Worm (Caenorhabditis elegans) whole organism, L2 larva: ENCODE data around the gene nlp-57.

Source experiments
- F13H6.1 ChIP-seq: sonication (generic microtip); optimal IDR thresholded peaks from 2 replicates; lab custom pipeline; 2016; ENCODE audit warnings: missing genetic modification characterization, missing compliant biosample characterization
- Y55F3AM.14 ChIP-seq: fragments of 200-800 bp; sonication (Bioruptor generic); optimal IDR thresholded peaks from 2 replicates; lab custom pipeline; 2018; ENCODE audit warnings: mild to moderate bottlenecking, missing genetic modification characterization, missing compliant biosample characterization
- ZK546.5 ChIP-seq: sonication (generic microtip); optimal IDR thresholded peaks from 2 replicates; lab custom pipeline; 2017; ENCODE audit warnings: missing biosample characterization, missing genetic modification characterization
- aly-2 ChIP-seq: fragments of 150-350 bp; optimal IDR thresholded peaks from 2 replicates; lab custom pipeline; 2014; ENCODE audit warnings: missing biosample characterization, missing genetic modification characterization
- ama-1 ChIP-seq: fragments of 150-350 bp; optimal IDR thresholded peaks from 2 replicates; lab custom pipeline; 2018; ENCODE audit warnings: inconsistent platforms
- ceh-16 ChIP-seq: fragments of 150-350 bp; optimal IDR thresholded peaks from 2 replicates; lab custom pipeline; 2014; ENCODE audit warnings: missing biosample characterization, missing genetic modification characterization
- ceh-82 ChIP-seq: fragments of 150-350 bp; optimal IDR thresholded peaks from 2 replicates; lab custom pipeline; 2014; ENCODE audit warnings: missing biosample characterization, missing genetic modification characterization
- crh-2 ChIP-seq: sonication (generic microtip); optimal IDR thresholded peaks from 2 replicates; lab custom pipeline; 2017; ENCODE audit warnings: missing biosample characterization, missing genetic modification characterization
- dmd-4 ChIP-seq: sonication (generic microtip); optimal IDR thresholded peaks from 2 replicates; lab custom pipeline; 2017; ENCODE audit warnings: missing biosample characterization, missing genetic modification characterization
- egl-27 ChIP-seq: sonication (generic microtip); optimal IDR thresholded peaks from 3 replicates; lab custom pipeline; 2017; ENCODE audit warnings: missing biosample characterization, missing genetic modification reagents, missing genetic modification characterization
- elt-1 ChIP-seq: fragments of 150-350 bp; optimal IDR thresholded peaks from 2 replicates; lab custom pipeline; 2014; ENCODE audit warnings: missing biosample characterization, missing genetic modification characterization
- elt-3 ChIP-seq: sonication (generic microtip); optimal IDR thresholded peaks from 2 replicates; lab custom pipeline; 2017; ENCODE audit warnings: missing biosample characterization, missing genetic modification characterization
- fos-1 ChIP-seq: fragments of 150-350 bp; optimal IDR thresholded peaks from 2 replicates; lab custom pipeline; 2014; ENCODE audit warnings: missing biosample characterization, missing genetic modification characterization
- lin-11 ChIP-seq: fragments of 150-350 bp; sonication (generic microtip); optimal IDR thresholded peaks from 2 replicates; lab custom pipeline; 2014; ENCODE audit warnings: missing biosample characterization, missing genetic modification characterization, inconsistent platforms, mixed read lengths
- lin-13 ChIP-seq: fragments of 150-350 bp; optimal IDR thresholded peaks from 2 replicates; lab custom pipeline; 2014; ENCODE audit warnings: missing biosample characterization, missing genetic modification reagents, missing genetic modification characterization
- lsy-2 ChIP-seq, 2 experiments: fragments of 150-350 bp in 1 of 2; sonication (generic microtip) in 1 of 2; optimal IDR thresholded peaks; 2 replicates each; lab custom pipeline; 2014 to 2017; ENCODE audit warnings: missing biosample characterization in 2 of 2, missing genetic modification characterization in 2 of 2
- mdl-1 ChIP-seq, 2 experiments: fragments of 150-350 bp in 1 of 2; sonication (generic microtip) in 1 of 2; optimal IDR thresholded peaks; 2 replicates each; lab custom pipeline; 2017; ENCODE audit warnings: missing biosample characterization in 2 of 2, missing genetic modification characterization in 2 of 2
- nhr-129 ChIP-seq: fragments of 150-350 bp; optimal IDR thresholded peaks from 2 replicates; lab custom pipeline; 2014; ENCODE audit warnings: missing biosample characterization, missing genetic modification characterization
- nhr-21 ChIP-seq: fragments of 150-350 bp; optimal IDR thresholded peaks from 2 replicates; lab custom pipeline; 2014; ENCODE audit warnings: missing biosample characterization, missing genetic modification characterization
- nhr-23 ChIP-seq: fragments of 150-350 bp; optimal IDR thresholded peaks from 2 replicates; lab custom pipeline; 2014; ENCODE audit warnings: missing biosample characterization, missing genetic modification reagents, missing genetic modification characterization
- nhr-237 ChIP-seq: fragments of 150-350 bp; optimal IDR thresholded peaks from 2 replicates; lab custom pipeline; 2014; ENCODE audit warnings: missing biosample characterization, missing genetic modification characterization
- nhr-25 ChIP-seq: fragments of 150-350 bp; sonication (generic microtip); optimal IDR thresholded peaks from 3 replicates; lab custom pipeline; 2014; ENCODE audit warnings: missing biosample characterization, missing genetic modification characterization
- nhr-6 ChIP-seq: fragments of 150-350 bp; optimal IDR thresholded peaks from 2 replicates; lab custom pipeline; 2014; ENCODE audit warnings: missing biosample characterization, missing genetic modification characterization
- nhr-77 ChIP-seq: fragments of 150-350 bp; optimal IDR thresholded peaks from 2 replicates; lab custom pipeline; 2014; ENCODE audit warnings: missing biosample characterization, missing genetic modification characterization
- sem-4 ChIP-seq: fragments of 150-350 bp; optimal IDR thresholded peaks from 2 replicates; lab custom pipeline; 2014; ENCODE audit warnings: missing biosample characterization, missing genetic modification reagents, missing genetic modification characterization
- skn-1 ChIP-seq: sonication (generic microtip); optimal IDR thresholded peaks from 2 replicates; lab custom pipeline; 2017; ENCODE audit warnings: missing biosample characterization, missing genetic modification characterization
- sma-3 ChIP-seq: sonication (generic microtip); optimal IDR thresholded peaks from 2 replicates; lab custom pipeline; 2016; ENCODE audit warnings: missing genetic modification reagents, missing genetic modification characterization, missing compliant biosample characterization
- sma-9 ChIP-seq, 2 experiments: fragments of 150-350 bp in 1 of 2; sonication (generic microtip) in 1 of 2; optimal IDR thresholded peaks; 2 replicates each; lab custom pipeline; 2014 to 2016; ENCODE audit warnings: missing genetic modification characterization in 2 of 2, mild to moderate bottlenecking in 1 of 2, missing biosample characterization in 1 of 2, missing compliant biosample characterization in 1 of 2, missing genetic modification reagents in 1 of 2, moderate library complexity in 1 of 2
- snpc-4 ChIP-seq: fragments of 150-350 bp; optimal IDR thresholded peaks from 2 replicates; lab custom pipeline; 2014; ENCODE audit warnings: missing biosample characterization, missing genetic modification characterization
- unc-39 ChIP-seq: fragments of 150-350 bp; optimal IDR thresholded peaks from 2 replicates; lab custom pipeline; 2014; ENCODE audit warnings: missing biosample characterization, missing genetic modification characterization
- unc-62 ChIP-seq: fragments of 150-350 bp; optimal IDR thresholded peaks from 2 replicates; lab custom pipeline; 2014; ENCODE audit warnings: missing biosample characterization, missing genetic modification reagents, missing genetic modification characterization
- zag-1 ChIP-seq: fragments of 150-350 bp; optimal IDR thresholded peaks from 2 replicates; lab custom pipeline; 2014; ENCODE audit warnings: missing biosample characterization, missing genetic modification characterization
- ztf-1 ChIP-seq: fragments of 200-800 bp; sonication (Bioruptor generic); conservative IDR thresholded peaks from 2 replicates; pipeline ENCODE4 v1.3.6; 2022; ENCODE audit warnings: missing genetic modification characterization, missing compliant biosample characterization
- ztf-11 ChIP-seq: sonication (generic microtip); optimal IDR thresholded peaks from 2 replicates; lab custom pipeline; 2017; ENCODE audit warnings: missing biosample characterization, missing genetic modification characterization
- ztf-4 ChIP-seq: fragments of 150-350 bp; optimal IDR thresholded peaks from 2 replicates; lab custom pipeline; 2014; ENCODE audit warnings: missing biosample characterization, missing genetic modification characterization

nlp-57 gene

DNA sequence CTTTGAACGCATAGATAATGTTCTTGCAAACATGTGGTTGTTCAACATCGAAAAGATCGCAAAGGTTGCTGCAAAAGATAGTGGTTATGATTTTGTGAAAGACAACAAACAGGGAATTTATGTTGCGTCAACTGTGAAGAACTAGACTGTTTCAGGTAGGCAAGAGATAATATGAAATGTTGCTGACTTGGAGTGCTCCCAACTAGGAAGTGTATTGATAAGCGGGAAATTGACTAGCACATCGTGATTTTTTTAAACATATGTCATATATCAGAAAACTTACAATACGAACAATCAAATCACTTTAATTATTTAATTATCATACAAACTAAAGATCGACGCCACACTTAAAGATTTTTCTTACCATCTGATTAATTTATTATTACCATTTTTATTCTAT lies 6.4 kb downstream of the nlp-57 start:
- TF ChIP-seq ztf-4 (tag; lab: Kevin White, UChicago) (no peak), nhr-21 (tag; lab: Kevin White, UChicago) (no peak), aly-2 (tag; lab: Kevin White, UChicago) (no peak), nhr-23 (no peak), egl-27 (tag; lab: Kevin White, UChicago) (no peak), fos-1 (tag; lab: Kevin White, UChicago) (peak; percentile 17), nhr-77 (tag; lab: Kevin White, UChicago) (no peak), sem-4 (tag; lab: Kevin White, UChicago) (no peak), mdl-1 (tag; optimal IDR thresholded peaks at IDR 0.05; lab: Kevin White, UChicago) (no peak)
- TF ChIP-seq, all 48 proteins: peak for 1

DNA sequence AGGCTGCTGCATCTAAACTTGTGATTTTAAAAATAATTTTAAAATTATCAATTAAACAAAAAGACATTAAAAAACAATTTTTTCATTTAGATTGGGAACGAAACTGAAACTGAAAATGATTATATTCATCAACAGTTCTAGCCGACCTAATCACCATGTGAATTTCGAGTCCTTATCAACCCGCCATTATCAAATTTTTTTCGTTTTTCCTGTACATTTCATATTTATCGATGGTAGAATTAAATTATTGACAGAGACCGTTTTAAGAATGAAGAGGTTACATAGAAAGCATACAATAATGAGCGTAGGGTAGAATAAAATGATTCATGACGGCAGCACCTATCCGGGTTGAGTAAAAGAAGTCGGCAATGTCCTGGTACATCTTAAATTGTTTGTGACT lies 7.4 kb downstream of the nlp-57 start, which contains the start of gene asm-2:
asm-2 (minus strand) TSS at position 12 of the 400 bp plus-strand sequence.
- TF ChIP-seq sma-9 (GFP tag; optimal IDR thresholded peaks at IDR 0.05; lab: Kevin White, UChicago) = peak; percentile 38
- TF ChIP-seq sma-9 (tag; optimal IDR thresholded peaks at IDR 0.05; lab: Kevin White, UChicago) = no peak
- TF ChIP-seq nhr-25 (tag; lab: Kevin White, UChicago) = no peak
- TF ChIP-seq ceh-82 (tag; lab: Kevin White, UChicago) = no peak
- TF ChIP-seq fos-1 (tag; lab: Kevin White, UChicago) = peak; percentile 81

DNA sequence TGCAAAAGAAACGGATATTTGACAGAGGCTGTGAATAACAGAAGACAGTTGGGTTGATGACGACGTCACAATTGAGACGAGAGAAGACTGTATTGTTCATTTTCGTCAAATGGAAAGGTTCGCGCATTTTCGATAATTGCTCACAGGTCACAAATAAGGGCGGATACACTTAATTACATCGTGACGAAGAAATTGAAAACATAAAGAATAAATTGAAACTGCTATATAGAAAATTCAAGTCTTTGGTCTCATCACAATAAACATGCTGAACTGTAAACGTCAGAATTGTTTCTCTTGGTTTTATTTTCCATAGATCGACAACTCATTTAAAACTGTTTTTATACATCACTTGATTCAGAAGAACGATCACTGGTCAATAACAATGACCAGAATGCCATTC lies 10.0 kb downstream of the nlp-57 start, which contains the start of gene ZK455.5:
ZK455.5 (minus strand) TSS at position 101 of the 400 bp plus-strand sequence.
- TF ChIP-seq zag-1 (no peak), lin-11 (tag; lab: Kevin White, UChicago) (no peak), ZK546.5 (no peak), unc-62 (GFP tag; lab: Kevin White, UChicago) (no peak), unc-39 (no peak)
- TF ChIP-seq, all 48 proteins: peak for 0

DNA sequence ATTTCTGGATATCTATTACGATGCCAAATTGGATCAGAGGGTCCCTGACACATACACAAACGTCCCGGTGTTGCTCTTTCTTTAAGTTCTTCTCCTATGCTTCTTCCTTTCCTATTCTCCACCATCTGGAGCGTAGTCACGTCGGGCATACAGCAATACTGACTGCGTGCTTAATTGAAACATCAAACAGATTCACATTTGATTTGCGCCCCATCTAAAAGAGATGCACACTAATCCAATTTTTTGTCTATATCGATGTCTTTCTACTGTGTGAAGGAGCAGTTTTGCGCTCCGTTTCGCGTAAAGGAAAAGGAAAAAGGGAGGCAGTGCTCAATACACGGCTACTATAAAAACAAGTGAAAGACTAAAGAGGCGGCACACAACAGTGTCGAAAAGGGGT lies 11.9 kb downstream of the nlp-57 start:
- TF ChIP-seq elt-3 (tag; lab: Kevin White, UChicago) (no peak), lsy-2 (tag; optimal IDR thresholded peaks at IDR 0.05; lab: Kevin White, UChicago) (no peak), mdl-1 (tag; optimal IDR thresholded peaks at IDR 0.05; lab: Kevin White, UChicago) (no peak), nhr-25 (tag; lab: Kevin White, UChicago) (no peak), dmd-4 (tag; lab: Kevin White, UChicago) (no peak), elt-1 (tag; lab: Kevin White, UChicago) (no peak), nhr-129 (tag; lab: Kevin White, UChicago) (no peak), crh-2 (tag; lab: Kevin White, UChicago) (no peak), egl-27 (tag; lab: Kevin White, UChicago) (no peak), Y55F3AM.14 (GFP tag; lab: Kevin White, UChicago) (no peak), ztf-11 (tag; lab: Kevin White, UChicago) (no peak), ama-1 (lab: Kevin White, UChicago) (no peak), ceh-16 (tag; lab: Kevin White, UChicago) (no peak), ztf-4 (tag; lab: Kevin White, UChicago) (no peak), snpc-4 (no peak), nhr-237 (tag; lab: Kevin White, UChicago) (no peak), fos-1 (tag; lab: Kevin White, UChicago) (no peak), skn-1 (tag; lab: Kevin White, UChicago) (no peak), lin-11 (tag; lab: Kevin White, UChicago) (no peak), nhr-6 (tag; lab: Kevin White, UChicago) (no peak)

DNA sequence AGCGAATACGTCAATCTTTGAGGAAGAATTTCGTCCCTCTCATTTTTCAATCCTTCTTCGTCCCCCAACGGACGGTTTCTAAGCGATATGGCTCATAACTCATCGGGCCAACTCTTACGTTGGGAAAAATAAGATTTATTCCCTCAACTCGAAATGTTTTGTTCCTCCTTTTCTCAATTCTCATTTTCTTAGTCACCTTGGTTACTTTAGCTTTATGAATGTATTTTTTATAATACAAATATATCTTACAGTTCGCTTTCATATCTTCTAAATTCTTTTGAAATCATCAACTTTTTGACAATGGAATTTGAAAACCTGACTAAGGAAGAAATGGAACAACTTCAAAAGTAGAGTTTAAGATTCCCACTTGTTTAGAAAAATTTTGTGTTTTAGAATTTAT lies 12.6 kb downstream of the nlp-57 start, which contains the start of gene npr-9:
npr-9 (plus strand) TSS at position 301 of the 400 bp plus-strand sequence.
- TF ChIP-seq ceh-16 (tag; lab: Kevin White, UChicago) (no peak), nhr-21 (tag; lab: Kevin White, UChicago) (no peak), ztf-1 (no peak), ceh-82 (tag; lab: Kevin White, UChicago) (no peak), sma-3 (GFP tag; lab: Kevin White, UChicago) (no peak), nhr-25 (tag; lab: Kevin White, UChicago) (no peak), crh-2 (tag; lab: Kevin White, UChicago) (no peak), Y55F3AM.14 (GFP tag; lab: Kevin White, UChicago) (no peak), ztf-4 (tag; lab: Kevin White, UChicago) (no peak), F13H6.1 (no peak), nhr-129 (tag; lab: Kevin White, UChicago) (no peak), lin-13 (GFP tag; lab: Kevin White, UChicago) (no peak), snpc-4 (no peak)
